Worm (Caenorhabditis elegans): Measurements from ENCODE around the gene F40G12.7.

ce11 chrV:14282222-14282709 lies 7.9 kb downstream of the F40G12.7 start, which contains the start of the genes srt-74 and F40G12.9:
- no peak for TF ChIP-seq flt-1 (GFP tag; IDR thresholded peaks at IDR 0.05)
- no peak for TF ChIP-seq tab-1 (GFP tag; IDR thresholded peaks at IDR 0.05)
- no peak for TF ChIP-seq med-1 (GFP tag; optimal IDR thresholded peaks at IDR 0.05; ENCODE audit: insufficient read depth)
- no peak for TF ChIP-seq ztf-29 (GFP tag; IDR thresholded peaks at IDR 0.05)
- no peak for TF ChIP-seq T22C8.4 (GFP tag; IDR thresholded peaks at IDR 0.05)
- TF ChIP-seq ref-1 (GFP tag; conservative IDR thresholded peaks at IDR 0.05) = no peak
- TF ChIP-seq klf-2 (GFP tag; conservative IDR thresholded peaks at IDR 0.05) = no peak
- no peak for TF ChIP-seq cog-1 (tag; optimal IDR thresholded peaks at IDR 0.05)

Measured in whole organism, midembryonic.